Fruit fly (Drosophila melanogaster): ENCODE results near the gene CG7044.

Gene CG7044

dm6 chr3R:21140458-21140857, 38.9 kb upstream of the CG7044 start, which contains the start of gene SNF4Agamma (continued):
- TF ChIP-seq Trl (optimal IDR thresholded peaks at IDR 0.05) (no peak), Trl (GFP tag; optimal IDR thresholded peaks at IDR 0.05) (no peak), insv (GFP tag; optimal IDR thresholded peaks at IDR 0.05) (peak in 1 of 2 experiments; percentile 58), Dll (GFP tag; IDR thresholded peaks at IDR 0.05; ENCODE audit: partially characterized antibody) (peak; percentile 88), wor (GFP tag; IDR thresholded peaks at IDR 0.05) (no peak), Opbp (GFP tag; IDR thresholded peaks at IDR 0.05; ENCODE audit: partially characterized antibody) (peak; percentile 58; the same call in 2 of the 3 replicates), knrl (GFP tag; IDR thresholded peaks at IDR 0.05; ENCODE audit: partially characterized antibody) (peak; percentile 77), lov (optimal IDR thresholded peaks at IDR 0.05) (no peak), lov (GFP tag; IDR thresholded peaks at IDR 0.05) (no peak), CG31224 (GFP tag; IDR thresholded peaks at IDR 0.05) (0 out of 2 replicates have a peak, but pooled peaks have one; percentile 5), CG1603 (tag; optimal IDR thresholded peaks at IDR 0.05) (peak; percentile 1), Med (GFP tag) (peak; percentile 83), CG6254 (GFP tag; optimal IDR thresholded peaks at IDR 0.05) (no peak), HLH54F (GFP tag; optimal IDR thresholded peaks at IDR 0.05) (peak; percentile 11), ci (GFP tag; IDR thresholded peaks at IDR 0.05) (no peak), CHES-1-like (GFP tag; optimal IDR thresholded peaks at IDR 0.05) (peak; percentile 5), CG5953 (GFP tag; IDR thresholded peaks at IDR 0.05) (no peak), zen2 (GFP tag; IDR thresholded peaks at IDR 0.05; ENCODE audit: partially characterized antibody) (peak; percentile 46; the same call in 1 of the 3 replicates), bcd (GFP tag; optimal IDR thresholded peaks at IDR 0.05) (no peak), dmrt11E (tag; optimal IDR thresholded peaks at IDR 0.05) (no peak), stc (GFP tag; IDR thresholded peaks at IDR 0.05) (no peak), maf-S (GFP tag; optimal IDR thresholded peaks at IDR 0.05) (peak; percentile 9), Gug (GFP tag; IDR thresholded peaks at IDR 0.05) (no peak; the same call in 3 of the 4 replicates), psq (GFP tag; optimal IDR thresholded peaks at IDR 0.05) (no peak), bowl (GFP tag; IDR thresholded peaks at IDR 0.05) (no peak), CG31388 (GFP tag; optimal IDR thresholded peaks at IDR 0.05) (no peak), p53 (GFP tag; optimal IDR thresholded peaks at IDR 0.05) (no peak), emc (GFP tag; optimal IDR thresholded peaks at IDR 0.05) (no peak), CG1024 (GFP tag; IDR thresholded peaks at IDR 0.05) (no peak), CG17568 (GFP tag; optimal IDR thresholded peaks at IDR 0.05) (no peak), CG3847 (GFP tag; IDR thresholded peaks at IDR 0.05) (peak; percentile 73), Hey (tag; optimal IDR thresholded peaks at IDR 0.05) (no peak), exex (tag; optimal IDR thresholded peaks at IDR 0.05) (no peak), chif (GFP tag; optimal IDR thresholded peaks at IDR 0.05) (no peak), Rfx (GFP tag; IDR thresholded peaks at IDR 0.05) (peak; percentile 65), ems (GFP tag; optimal IDR thresholded peaks at IDR 0.05) (peak; percentile 17), CG31365 (tag; optimal IDR thresholded peaks at IDR 0.05) (no peak), row (GFP tag; IDR thresholded peaks at IDR 0.05) (peak; percentile 81), toy (GFP tag; IDR thresholded peaks at IDR 0.05) (no peak), CG4854 (GFP tag; optimal IDR thresholded peaks at IDR 0.05) (peak; percentile 20), HmgZ (tag; optimal IDR thresholded peaks at IDR 0.05) (peak; percentile 53), Lpt (GFP tag; optimal IDR thresholded peaks at IDR 0.05) (no peak), Dfd (GFP tag; optimal IDR thresholded peaks at IDR 0.05) (no peak), chinmo (GFP tag; IDR thresholded peaks at IDR 0.05; ENCODE audit: partially characterized antibody) (0 out of 4 replicates have a peak, but pooled peaks have one; percentile 66), CG9437 (GFP tag; optimal IDR thresholded peaks at IDR 0.05) (no peak), CG5245 (GFP tag; optimal IDR thresholded peaks at IDR 0.05) (no peak), CG2120 (GFP tag; optimal IDR thresholded peaks at IDR 0.05) (peak; percentile 41), ac (GFP tag; optimal IDR thresholded peaks at IDR 0.05) (no peak), dpn (GFP tag; optimal IDR thresholded peaks at IDR 0.05) (peak in 1 of 2 experiments; percentile 27), vnd (GFP tag; IDR thresholded peaks at IDR 0.05; ENCODE audit: partially characterized antibody) (peak; percentile 78), gem (tag; optimal IDR thresholded peaks at IDR 0.05) (peak; percentile 50), Ptx1 (GFP tag; IDR thresholded peaks at IDR 0.05) (0 out of 2 replicates have a peak, but pooled peaks have one; percentile 38)
